Fruit fly (Drosophila melanogaster): ENCODE measurements around the gene CG7394.

Gene CG7394

DNA sequence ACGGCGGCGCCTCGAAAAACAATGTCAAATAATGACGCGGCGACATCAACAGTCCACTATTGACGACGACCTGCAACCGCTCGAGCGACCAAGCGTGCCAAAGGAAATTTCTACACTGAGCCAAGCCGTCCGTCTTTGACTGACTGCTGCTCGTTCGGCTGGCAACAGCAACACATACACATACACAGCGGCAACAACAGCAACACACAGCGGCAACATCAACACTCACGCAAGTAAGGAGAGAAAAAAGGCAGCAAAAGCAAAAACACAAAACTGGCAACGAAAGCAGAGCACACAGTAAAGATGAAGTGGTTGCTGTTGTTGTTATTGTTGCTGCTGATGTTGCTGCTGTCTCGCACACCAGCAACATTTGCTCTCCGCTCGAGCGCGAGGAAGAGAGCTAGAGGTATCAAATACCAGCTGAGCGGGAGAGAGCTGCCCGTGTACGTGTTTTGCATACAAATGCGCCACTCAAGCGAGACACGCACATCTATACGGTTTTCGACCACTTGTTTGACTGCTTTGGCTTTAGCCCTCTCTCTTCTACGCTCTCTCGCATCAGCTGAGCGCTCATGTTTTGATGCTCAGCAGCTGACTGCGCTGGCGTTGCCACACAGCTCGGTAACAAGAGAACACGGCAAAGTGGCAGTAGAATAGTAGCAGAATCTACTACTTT lies 8.7 kb upstream of the CG7394 start (continued):
- TF ChIP-seq CG18262 (tag; optimal IDR thresholded peaks at IDR 0.05) (peak; percentile 36), Tbp (GFP tag; optimal IDR thresholded peaks at IDR 0.05) (peak; percentile 18), CG7928 (GFP tag; optimal IDR thresholded peaks at IDR 0.05) (no peak), CG1792 (GFP tag; optimal IDR thresholded peaks at IDR 0.05) (no peak), esg (GFP tag; conservative IDR thresholded peaks at IDR 0.05) (no peak), ind (GFP tag; optimal IDR thresholded peaks at IDR 0.05) (no peak), dm (GFP tag; optimal IDR thresholded peaks at IDR 0.05) (no peak), Lhr (GFP tag; optimal IDR thresholded peaks at IDR 0.05) (no peak), phol (tag; optimal IDR thresholded peaks at IDR 0.05) (no peak), CG15601 (tag; optimal IDR thresholded peaks at IDR 0.05) (no peak), zf30C (GFP tag; optimal IDR thresholded peaks at IDR 0.05) (peak; percentile 77), Eip74EF (GFP tag; optimal IDR thresholded peaks at IDR 0.05) (peak in 1 of 2 experiments; percentile 67), CG32772 (GFP tag; IDR thresholded peaks at IDR 0.05) (no peak), salm (tag; optimal IDR thresholded peaks at IDR 0.05) (peak; percentile 17), gt (GFP tag; IDR thresholded peaks at IDR 0.05) (no peak), nmo (GFP tag; optimal IDR thresholded peaks at IDR 0.05) (peak; percentile 4), CG10654 (GFP tag; optimal IDR thresholded peaks at IDR 0.05) (no peak), CG10543 (GFP tag; optimal IDR thresholded peaks at IDR 0.05) (peak; percentile 78), CG30020 (tag; optimal IDR thresholded peaks at IDR 0.05) (no peak), CG15514 (GFP tag; optimal IDR thresholded peaks at IDR 0.05) (peak; percentile 15), zen2 (GFP tag; IDR thresholded peaks at IDR 0.05; ENCODE audit: partially characterized antibody) (peak; percentile 95), Rfx (GFP tag; IDR thresholded peaks at IDR 0.05) (peak; percentile 39; the same call in 1 of the 2 replicates), p53 (GFP tag; optimal IDR thresholded peaks at IDR 0.05) (no peak), CoRest (tag; optimal IDR thresholded peaks at IDR 0.05) (no peak), Aef1 (GFP tag; IDR thresholded peaks at IDR 0.05) (peak; percentile 70), cg (GFP tag; optimal IDR thresholded peaks at IDR 0.05) (peak; percentile 100), CG15011 (GFP tag; optimal IDR thresholded peaks at IDR 0.05) (no peak), CG2199 (GFP tag; IDR thresholded peaks at IDR 0.05) (peak; percentile 74; the same call in 1 of the 3 replicates), emc (GFP tag; optimal IDR thresholded peaks at IDR 0.05) (no peak), ara (GFP tag; IDR thresholded peaks at IDR 0.05) (no peak), CG17361 (GFP tag; IDR thresholded peaks at IDR 0.05) (peak; percentile 29; the same call in 1 of the 3 replicates), Hr51 (GFP tag; optimal IDR thresholded peaks at IDR 0.05) (peak in 1 of 2 experiments; percentile 53), ATbp (GFP tag; optimal IDR thresholded peaks at IDR 0.05) (no peak), Fer3 (tag; optimal IDR thresholded peaks at IDR 0.05) (no peak), dmrt99B (tag; optimal IDR thresholded peaks at IDR 0.05) (no peak), CG11504 (tag; optimal IDR thresholded peaks at IDR 0.05) (peak; percentile 100), Fer2 (tag; optimal IDR thresholded peaks at IDR 0.05) (no peak), CG15696 (tag; optimal IDR thresholded peaks at IDR 0.05) (no peak), CG8290 (GFP tag; optimal IDR thresholded peaks at IDR 0.05) (no peak), CG8290 (tag; optimal IDR thresholded peaks at IDR 0.05) (peak in 1 of 2 experiments; percentile 73), CG13296 (GFP tag; optimal IDR thresholded peaks at IDR 0.05) (peak; percentile 44), H15 (GFP tag; IDR thresholded peaks at IDR 0.05) (no peak), CG9876 (GFP tag; optimal IDR thresholded peaks at IDR 0.05) (no peak), CG9797 (GFP tag; optimal IDR thresholded peaks at IDR 0.05) (no peak), HLH3B (GFP tag; IDR thresholded peaks at IDR 0.05) (0 out of 2 replicates have a peak, but pooled peaks have one; percentile 11), CG3995 (GFP tag; optimal IDR thresholded peaks at IDR 0.05) (no peak), her (GFP tag; optimal IDR thresholded peaks at IDR 0.05) (no peak), Doc3 (GFP tag; IDR thresholded peaks at IDR 0.05; ENCODE audit: partially characterized antibody) (peak; percentile 72), CG1529 (GFP tag; optimal IDR thresholded peaks at IDR 0.05) (peak; percentile 32)

Data from whole organism, embryonic.